Worm (Caenorhabditis elegans) whole organism, mixed stage, embryonic: Measurements from ENCODE around the gene T05D4.2.

ENCODE experiments used
- blmp-1 ChIP-seq: fragments of 150-350 bp; optimal IDR thresholded peaks from 2 replicates; lab custom pipeline; 2014; ENCODE audit warnings: missing biosample characterization, missing genetic modification characterization
- elt-3 ChIP-seq: fragments of 150-350 bp; optimal IDR thresholded peaks from 2 replicates; lab custom pipeline; 2014; ENCODE audit warnings: missing biosample characterization, missing genetic modification characterization
- flh-1 ChIP-seq: fragments of 200-800 bp; sonication (Bioruptor generic); optimal IDR thresholded peaks from 2 replicates; lab custom pipeline; 2018; ENCODE audit warnings: mild to moderate bottlenecking, missing genetic modification characterization, moderate library complexity, missing compliant biosample characterization
- lsy-2 ChIP-seq: fragments of 150-350 bp; optimal IDR thresholded peaks from 2 replicates; lab custom pipeline; 2014; ENCODE audit warnings: missing biosample characterization, missing genetic modification characterization
- nhr-12 ChIP-seq: fragments of 150-350 bp; optimal IDR thresholded peaks from 2 replicates; lab custom pipeline; 2014; ENCODE audit warnings: missing biosample characterization, missing genetic modification characterization
- nhr-237 ChIP-seq: fragments of 150-350 bp; optimal IDR thresholded peaks from 2 replicates; lab custom pipeline; 2014; ENCODE audit warnings: missing biosample characterization, missing genetic modification characterization
- nhr-76 ChIP-seq: sonication (generic microtip); optimal IDR thresholded peaks from 2 replicates; lab custom pipeline; 2017; ENCODE audit warnings: missing biosample characterization, missing genetic modification characterization
- unc-39 ChIP-seq: fragments of 150-350 bp; optimal IDR thresholded peaks from 2 replicates; lab custom pipeline; 2014; ENCODE audit warnings: missing biosample characterization, missing genetic modification characterization
- zip-8 ChIP-seq: fragments of 150-350 bp; optimal IDR thresholded peaks from 2 replicates; lab custom pipeline; 2014; ENCODE audit warnings: missing biosample characterization, missing genetic modification characterization

ce11 chrIII:13526702-13527101 lies 36.2 kb downstream of the T05D4.2 start:
- TF ChIP-seq blmp-1 (tag; lab: Kevin White, UChicago) (no peak), lsy-2 (tag; lab: Kevin White, UChicago) (no peak), zip-8 (peak; percentile 10), nhr-76 (tag; lab: Kevin White, UChicago) (no peak), elt-3 (tag; lab: Kevin White, UChicago) (no peak), nhr-237 (tag; lab: Kevin White, UChicago) (no peak), flh-1 (GFP tag; lab: Kevin White, UChicago) (no peak), unc-39 (tag; lab: Kevin White, UChicago) (no peak), nhr-12 (tag; lab: Kevin White, UChicago) (no peak)
